Worm (Caenorhabditis elegans) whole organism, late embryonic: Measurements from ENCODE around the gene lpr-7.

Source experiments
- ceh-19 ChIP-seq: fragments of 200-800 bp; sonication (Bioruptor generic); optimal IDR thresholded peaks from 2 replicates; lab custom pipeline; 2018; ENCODE audit warnings: mild to moderate bottlenecking, missing genetic modification characterization, missing compliant biosample characterization
- dmd-4 ChIP-seq: sonication (generic microtip); optimal IDR thresholded peaks from 2 replicates; lab custom pipeline; 2016; ENCODE audit warnings: borderline replicate concordance, missing genetic modification characterization, missing compliant biosample characterization
- ets-4 ChIP-seq: sonication (generic microtip); optimal IDR thresholded peaks from 2 replicates; lab custom pipeline; 2016; ENCODE audit warnings: missing genetic modification characterization, missing compliant biosample characterization
- fax-1 ChIP-seq: sonication (generic microtip); optimal IDR thresholded peaks from 2 replicates; lab custom pipeline; 2016; ENCODE audit warnings: missing genotype, missing genetic modification characterization, missing compliant biosample characterization
- fkh-6 ChIP-seq: sonication (generic microtip); optimal IDR thresholded peaks from 2 replicates; lab custom pipeline; 2016; ENCODE audit warnings: missing genetic modification characterization, missing compliant biosample characterization
- hlh-8 ChIP-seq: sonication (generic microtip); optimal IDR thresholded peaks from 2 replicates; lab custom pipeline; 2016; ENCODE audit warnings: missing genotype, missing genetic modification characterization, missing compliant biosample characterization
- mec-3 ChIP-seq: sonication (generic microtip); optimal IDR thresholded peaks from 2 replicates; lab custom pipeline; 2016; ENCODE audit warnings: borderline replicate concordance, missing genetic modification characterization, missing compliant biosample characterization
- nhr-11 ChIP-seq: fragments of 150-350 bp; optimal IDR thresholded peaks from 2 replicates; lab custom pipeline; 2014; ENCODE audit warnings: missing biosample characterization, missing genetic modification characterization
- pax-1 ChIP-seq: fragments of 150-350 bp; optimal IDR thresholded peaks from 2 replicates; lab custom pipeline; 2014; ENCODE audit warnings: missing biosample characterization, missing genetic modification characterization
- pha-4 ChIP-seq: fragments of 150-350 bp; optimal IDR thresholded peaks from 2 replicates; lab custom pipeline; 2018; ENCODE audit warnings: missing biosample characterization, missing genetic modification reagents, missing genetic modification characterization
- pros-1 ChIP-seq: fragments of 150-350 bp; optimal IDR thresholded peaks from 2 replicates; lab custom pipeline; 2014; ENCODE audit warnings: missing biosample characterization, missing genetic modification reagents, missing genetic modification characterization
- sox-4 ChIP-seq: sonication (generic microtip); optimal IDR thresholded peaks from 2 replicates; lab custom pipeline; 2017; ENCODE audit warnings: mild to moderate bottlenecking, missing genetic modification characterization, inconsistent platforms, missing compliant biosample characterization

DNA sequence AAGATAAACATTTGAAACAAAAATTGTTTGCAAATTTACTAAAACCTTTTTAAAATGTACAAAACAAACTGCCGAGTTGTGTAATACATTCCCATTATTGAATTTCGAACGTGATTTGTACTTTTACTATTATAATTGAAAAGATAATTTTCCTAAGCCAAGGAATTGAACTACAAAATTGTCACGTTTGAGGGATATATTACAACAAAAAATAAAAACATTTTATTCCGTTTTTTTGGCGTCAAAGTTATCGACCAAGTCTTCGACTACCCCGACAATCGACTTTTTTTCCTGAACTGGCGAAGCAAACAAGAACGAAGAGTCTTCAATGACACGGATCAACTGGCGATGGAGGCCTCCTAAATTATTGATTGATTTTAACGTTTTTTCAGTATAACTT lies 24.9 kb downstream of the lpr-7 start, which contains the start of gene T19D7.7:
- TF ChIP-seq nhr-11 (tag; lab: Kevin White, UChicago) = no peak
- TF ChIP-seq ceh-19 (GFP tag; lab: Kevin White, UChicago) = no peak
- TF ChIP-seq fax-1 (tag; lab: Kevin White, UChicago) = no peak
- no peak for TF ChIP-seq mec-3 (tag; lab: Kevin White, UChicago)
- no peak for TF ChIP-seq dmd-4
- no peak for TF ChIP-seq fkh-6 (tag; lab: Kevin White, UChicago)
- no peak for TF ChIP-seq hlh-8 (tag; lab: Kevin White, UChicago)
- no peak for TF ChIP-seq pax-1 (tag; lab: Kevin White, UChicago)
- TF ChIP-seq sox-4 (tag; lab: Kevin White, UChicago) = no peak
- TF ChIP-seq pros-1 (tag; lab: Kevin White, UChicago) = no peak
- TF ChIP-seq pha-4 (tag; lab: Kevin White, UChicago) = no peak
- no peak for TF ChIP-seq ets-4 (tag; lab: Kevin White, UChicago)
